Worm (Caenorhabditis elegans): ENCODE data around the gene Y39B6A.41.

ce11 chrV:19001016-19001415 is 23.2 kb upstream of the Y39B6A.41 start, which contains the start of gene Y39B6A.34:
- no peak for TF ChIP-seq him-1 (tag; optimal IDR thresholded peaks at IDR 0.05)
- no peak for TF ChIP-seq W03F9.2 (tag; optimal IDR thresholded peaks at IDR 0.05)
